Fruit fly (Drosophila melanogaster): ENCODE measurements around the gene mtTFB1.

mtTFB1 gene

DNA sequence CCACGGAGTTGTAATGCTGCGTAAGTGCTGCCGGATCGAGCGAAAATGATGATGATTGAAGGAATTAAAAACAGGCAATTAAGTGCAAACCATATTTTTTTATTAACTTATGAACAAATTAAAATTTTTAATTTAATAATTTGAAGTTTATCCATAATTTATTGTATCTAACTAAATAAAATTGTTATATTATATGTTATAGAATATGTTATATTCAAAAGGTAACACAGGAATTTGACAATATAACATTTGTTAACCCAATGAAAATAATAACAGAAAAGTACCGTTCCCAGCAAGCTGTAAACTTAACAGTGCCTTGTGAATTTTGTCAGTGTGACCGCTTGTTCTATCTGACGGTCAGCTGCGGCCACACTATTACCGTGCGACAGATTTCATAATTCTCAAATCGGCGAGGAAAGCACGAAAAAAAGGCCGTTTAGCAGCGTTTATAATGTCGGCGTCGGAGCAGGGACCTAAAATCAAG, at the start of gene mtTFB1, which contains the start of gene Ccdc56:
mtTFB1 (plus strand) TSS at position 347 of the 484 bp plus-strand sequence.
Ccdc56 (plus strand) TSS at position 347 of the 484 bp plus-strand sequence.
- TF ChIP-seq insv (optimal IDR thresholded peaks at IDR 0.05) (no peak), psq (optimal IDR thresholded peaks at IDR 0.05) (no peak), Sin3A (optimal IDR thresholded peaks at IDR 0.05) (no peak), ttk (optimal IDR thresholded peaks at IDR 0.05) (no peak), Myc (optimal IDR thresholded peaks at IDR 0.05) (no peak), h (optimal IDR thresholded peaks at IDR 0.05) (no peak)

DNA sequence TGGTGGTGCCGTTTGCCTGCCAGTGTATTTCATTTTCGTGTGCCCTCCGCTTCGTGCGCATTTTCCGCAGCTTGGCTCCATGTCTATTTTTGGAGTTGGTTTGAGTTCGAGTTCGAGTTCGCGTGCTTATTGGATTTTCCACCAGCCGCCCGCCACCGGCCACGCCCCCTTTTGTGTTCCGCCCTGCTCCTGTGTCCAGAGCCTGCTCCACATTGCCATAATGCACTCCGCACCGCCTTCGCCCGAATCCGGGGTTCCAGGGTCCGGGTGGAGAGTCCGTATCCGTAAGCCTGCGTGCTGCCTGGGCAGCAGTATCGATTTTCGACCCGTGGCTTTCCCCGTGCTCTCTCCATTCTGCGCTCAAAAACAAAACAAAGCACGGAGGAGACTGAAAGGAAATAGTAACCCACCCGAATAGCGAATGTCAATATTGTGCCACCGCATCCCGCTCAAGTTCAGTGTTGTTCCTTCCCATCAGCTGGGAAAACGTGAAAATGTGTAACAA, 30.4 kb upstream of the mtTFB1 start:
- no peak for TF ChIP-seq Sin3A (optimal IDR thresholded peaks at IDR 0.05)

DNA sequence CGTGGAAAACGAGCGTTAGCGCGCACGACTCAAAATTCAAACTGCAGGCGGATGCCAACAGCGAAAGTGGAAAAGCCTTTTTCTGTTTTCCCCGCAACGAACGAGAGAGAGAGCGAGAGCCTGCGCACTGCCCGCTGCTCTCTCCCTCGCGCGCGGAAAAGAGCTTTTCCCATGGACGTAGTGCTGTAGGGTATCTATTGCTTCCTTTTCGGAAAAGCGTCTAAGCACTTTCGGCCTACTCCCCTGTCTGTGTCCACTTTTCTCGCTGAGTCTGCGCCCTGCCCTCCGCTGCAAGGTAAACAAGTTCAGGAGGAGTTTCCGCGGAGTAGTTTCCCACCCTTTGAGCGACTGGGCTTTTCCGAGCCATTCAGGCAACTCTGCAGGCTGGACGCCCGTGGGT, 28.5 kb upstream of the mtTFB1 start, which contains the start of gene CG32085:
CG32085 (minus strand) TSS at position 47 of the 400 bp plus-strand sequence.
- TF ChIP-seq insv (optimal IDR thresholded peaks at IDR 0.05) (no peak), h (optimal IDR thresholded peaks at IDR 0.05) (no peak), Myc (optimal IDR thresholded peaks at IDR 0.05) (no peak), ttk (optimal IDR thresholded peaks at IDR 0.05) (no peak), psq (optimal IDR thresholded peaks at IDR 0.05) (no peak), Sin3A (optimal IDR thresholded peaks at IDR 0.05) (no peak)

DNA sequence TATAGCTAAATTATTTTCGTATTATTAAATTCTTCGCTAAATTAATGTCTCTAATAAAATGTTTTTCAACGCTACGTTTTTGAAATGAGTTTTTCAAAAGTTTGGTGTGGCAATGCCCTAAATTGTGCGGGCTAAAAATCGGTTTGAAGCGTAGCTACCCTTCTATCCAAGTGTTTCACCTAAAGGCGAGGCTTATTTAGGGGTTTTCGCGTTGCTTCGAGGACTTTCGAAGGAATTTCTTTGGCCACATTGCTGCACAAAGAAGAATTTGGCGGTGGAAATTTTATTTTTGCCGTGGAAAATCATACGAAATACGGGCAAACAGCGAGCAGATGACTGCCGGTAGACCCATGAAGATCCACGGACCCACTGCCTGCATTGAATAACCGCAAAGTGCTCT, 27.0 kb upstream of the mtTFB1 start, which contains the start of gene TfIIEalpha:
TfIIEalpha (plus strand) TSS at position 245 of the 400 bp plus-strand sequence.
- TF ChIP-seq ttk (optimal IDR thresholded peaks at IDR 0.05) = no peak
- no peak for TF ChIP-seq Myc (optimal IDR thresholded peaks at IDR 0.05)
- no peak for TF ChIP-seq h (optimal IDR thresholded peaks at IDR 0.05)
- no peak for TF ChIP-seq psq (optimal IDR thresholded peaks at IDR 0.05)
- TF ChIP-seq Sin3A (optimal IDR thresholded peaks at IDR 0.05) = no peak
- no peak for TF ChIP-seq insv (optimal IDR thresholded peaks at IDR 0.05)

DNA sequence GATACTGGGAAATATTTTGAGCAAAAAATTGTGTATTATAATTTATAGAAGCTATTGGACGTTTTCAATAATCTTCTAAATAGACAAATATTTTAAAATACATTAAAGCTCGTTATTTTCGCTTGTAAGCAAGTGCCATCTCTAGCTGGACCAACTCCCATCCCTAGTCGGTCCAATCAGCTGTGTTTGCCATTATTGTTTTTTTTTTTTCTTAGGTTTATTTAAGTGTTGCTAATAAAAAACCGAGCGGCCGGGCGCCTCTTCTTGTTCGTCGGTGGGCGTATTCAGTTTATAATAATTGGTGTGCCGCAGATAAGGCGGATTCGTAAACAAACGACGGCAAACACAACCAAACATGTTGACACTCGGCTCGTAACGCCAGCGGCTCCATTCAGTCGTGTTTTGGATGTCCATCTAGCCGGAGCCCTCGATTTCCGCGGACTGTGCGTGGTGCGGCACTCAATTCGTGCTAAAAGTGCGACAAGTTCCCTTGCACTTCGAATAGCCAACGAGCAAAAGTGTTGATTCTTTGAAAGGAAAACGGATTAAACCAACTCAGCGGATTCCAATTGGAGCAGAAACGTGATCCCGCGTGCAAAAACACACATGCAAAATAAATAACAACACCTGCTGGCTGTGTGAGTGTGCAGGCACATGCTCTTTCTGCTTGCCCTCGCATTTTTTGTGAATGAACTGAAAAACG, 24.8 kb upstream of the mtTFB1 start, which contains the start of gene Sugb:
Sugb (plus strand) TSS at position 162 of the 703 bp plus-strand sequence.
- TF ChIP-seq ttk (optimal IDR thresholded peaks at IDR 0.05) (no peak), psq (optimal IDR thresholded peaks at IDR 0.05) (no peak), insv (optimal IDR thresholded peaks at IDR 0.05) (no peak), Myc (optimal IDR thresholded peaks at IDR 0.05) (no peak), Sin3A (optimal IDR thresholded peaks at IDR 0.05) (no peak), h (optimal IDR thresholded peaks at IDR 0.05) (no peak)

DNA sequence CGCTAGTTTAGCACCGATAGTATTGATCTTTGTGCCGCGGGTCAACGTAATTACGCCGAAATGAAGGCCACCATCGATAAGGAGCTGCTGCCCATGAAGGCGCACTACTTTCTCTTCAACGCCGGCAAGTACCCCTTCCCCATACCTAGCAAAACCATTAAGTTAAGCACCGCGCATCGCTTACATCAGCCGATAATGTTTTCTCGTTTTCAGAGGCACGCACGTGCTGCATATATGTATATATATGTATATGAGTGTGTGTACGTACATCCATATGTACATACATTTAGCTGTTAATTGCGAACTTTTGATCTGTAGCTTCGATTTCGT, 24.3 kb upstream of the mtTFB1 start:
- TF ChIP-seq h (optimal IDR thresholded peaks at IDR 0.05) (no peak), Sin3A (optimal IDR thresholded peaks at IDR 0.05) (no peak)

DNA sequence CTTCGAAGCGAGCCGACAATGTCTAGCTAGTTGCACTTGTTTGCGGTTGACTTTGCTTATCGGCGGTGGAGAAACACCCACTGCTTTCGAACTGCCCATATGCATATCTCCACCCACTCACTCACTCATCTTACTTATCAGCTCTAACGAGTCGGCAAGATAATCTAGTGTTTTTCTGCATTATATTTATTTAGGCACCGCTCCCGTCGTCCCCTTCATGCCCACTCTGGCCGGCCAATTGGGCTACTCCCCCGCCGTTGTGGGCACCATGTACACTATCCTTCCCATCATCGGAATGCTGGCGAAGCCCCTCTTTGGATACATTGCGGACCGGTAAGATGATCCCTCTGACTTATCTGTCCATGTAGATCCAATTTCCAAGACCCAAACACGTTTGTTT, 22.9 kb upstream of the mtTFB1 start:
- TF ChIP-seq Myc (optimal IDR thresholded peaks at IDR 0.05) = no peak
- TF ChIP-seq insv (optimal IDR thresholded peaks at IDR 0.05) = no peak
- no peak for TF ChIP-seq ttk (optimal IDR thresholded peaks at IDR 0.05)
- no peak for TF ChIP-seq psq (optimal IDR thresholded peaks at IDR 0.05)
- TF ChIP-seq Sin3A (optimal IDR thresholded peaks at IDR 0.05) = no peak

DNA sequence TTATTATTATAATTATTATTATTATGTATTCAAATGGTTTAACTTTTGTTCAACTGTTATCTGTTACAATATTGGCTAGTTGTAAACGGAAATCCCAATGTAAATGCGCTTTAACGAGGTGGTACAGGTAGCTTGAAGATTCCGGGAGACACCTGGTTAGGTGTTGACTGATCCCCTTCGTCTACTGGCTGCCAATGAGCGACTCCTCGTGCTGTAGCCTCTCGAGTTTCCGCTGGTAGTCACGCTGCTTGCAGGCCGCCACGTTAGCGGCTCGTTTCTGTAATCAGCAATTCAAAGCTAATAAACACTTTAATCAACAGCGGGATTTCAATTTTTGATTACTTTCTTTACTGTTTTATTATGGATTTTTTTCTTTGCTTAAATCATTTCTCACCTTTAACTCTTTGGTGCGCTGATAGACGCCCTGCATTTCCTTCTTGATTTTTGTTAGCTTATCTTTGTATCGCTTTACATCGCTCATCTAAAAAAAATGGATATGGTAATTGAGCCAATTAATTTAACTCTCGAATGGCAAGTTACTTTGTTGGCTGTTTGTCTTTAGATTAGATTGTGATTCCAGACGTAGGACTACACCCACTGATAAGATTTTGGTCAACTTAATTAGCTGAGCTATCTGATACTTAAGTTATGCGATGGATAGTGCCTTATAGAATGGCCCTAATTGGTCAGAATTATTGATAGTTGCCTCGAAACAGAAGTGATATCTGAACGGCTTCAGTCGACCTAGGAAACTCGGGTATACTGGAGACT, 18.8 kb upstream of the mtTFB1 start:
- TF ChIP-seq Sin3A (optimal IDR thresholded peaks at IDR 0.05) = no peak
- TF ChIP-seq insv (optimal IDR thresholded peaks at IDR 0.05) = no peak
- TF ChIP-seq Myc (optimal IDR thresholded peaks at IDR 0.05) = no peak
- TF ChIP-seq h (optimal IDR thresholded peaks at IDR 0.05) = no peak
- TF ChIP-seq ttk (optimal IDR thresholded peaks at IDR 0.05) = no peak
- TF ChIP-seq psq (optimal IDR thresholded peaks at IDR 0.05) = no peak

DNA sequence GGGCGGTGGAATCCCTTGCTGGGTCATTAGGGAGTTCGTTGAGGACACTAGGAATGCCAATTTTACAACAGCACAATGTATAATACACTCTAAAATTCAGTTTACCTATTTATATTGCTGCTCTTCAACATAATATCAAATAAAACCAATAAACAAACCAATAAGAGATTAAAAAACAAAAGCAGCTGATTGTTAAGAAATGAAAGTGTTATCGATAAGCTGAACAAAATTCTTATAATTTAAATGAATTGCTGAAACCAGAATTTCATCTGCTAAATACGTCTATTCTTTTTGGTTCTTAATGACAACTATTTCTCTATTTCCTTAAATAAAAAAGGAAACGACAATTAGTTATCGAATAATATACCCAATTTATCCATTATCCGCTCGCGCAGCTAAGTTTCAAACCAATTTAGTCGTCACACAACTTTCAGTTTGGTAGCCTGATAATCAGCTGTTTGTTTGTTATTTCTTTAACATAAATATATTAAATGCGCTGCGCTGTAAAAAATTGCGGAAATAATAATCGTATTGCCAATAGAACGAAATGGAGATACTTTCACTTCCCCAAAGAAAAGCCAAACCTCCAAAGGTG, 17.5 kb upstream of the mtTFB1 start, which contains the start of the genes Pldn and CG14135:
Pldn (minus strand) TSS at position 197 of the 595 bp plus-strand sequence.
CG14135 (plus strand) TSS at position 369 of the 595 bp plus-strand sequence.
- TF ChIP-seq h (optimal IDR thresholded peaks at IDR 0.05) = no peak
- no peak for TF ChIP-seq insv (optimal IDR thresholded peaks at IDR 0.05)
- no peak for TF ChIP-seq Myc (optimal IDR thresholded peaks at IDR 0.05)
- TF ChIP-seq ttk (optimal IDR thresholded peaks at IDR 0.05) = no peak
- TF ChIP-seq Sin3A (optimal IDR thresholded peaks at IDR 0.05) = no peak
- no peak for TF ChIP-seq psq (optimal IDR thresholded peaks at IDR 0.05)

DNA sequence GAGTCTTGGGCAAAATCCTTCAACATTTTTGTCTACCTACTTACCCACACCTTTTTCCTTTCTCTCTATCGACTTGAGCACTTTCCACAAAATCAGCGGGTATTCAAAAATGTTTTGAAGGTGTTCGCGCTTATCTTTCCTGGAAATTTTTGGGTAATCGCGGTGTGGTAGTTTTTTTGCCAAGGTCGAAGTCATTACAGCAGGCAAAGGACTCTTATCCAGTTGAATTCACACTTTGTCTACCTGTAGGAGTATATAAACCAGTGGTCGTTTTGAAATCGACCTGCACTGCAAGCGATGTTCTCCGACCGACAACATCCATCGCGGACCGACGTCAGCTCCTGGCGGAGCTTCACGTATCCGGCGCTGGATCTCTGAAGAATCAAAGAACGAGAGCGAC, 15.9 kb upstream of the mtTFB1 start:
- TF ChIP-seq ttk (optimal IDR thresholded peaks at IDR 0.05) = no peak
- no peak for TF ChIP-seq psq (optimal IDR thresholded peaks at IDR 0.05)
- TF ChIP-seq Sin3A (optimal IDR thresholded peaks at IDR 0.05) = no peak
- TF ChIP-seq insv (optimal IDR thresholded peaks at IDR 0.05) = no peak
- no peak for TF ChIP-seq h (optimal IDR thresholded peaks at IDR 0.05)
- TF ChIP-seq Myc (optimal IDR thresholded peaks at IDR 0.05) = no peak

DNA sequence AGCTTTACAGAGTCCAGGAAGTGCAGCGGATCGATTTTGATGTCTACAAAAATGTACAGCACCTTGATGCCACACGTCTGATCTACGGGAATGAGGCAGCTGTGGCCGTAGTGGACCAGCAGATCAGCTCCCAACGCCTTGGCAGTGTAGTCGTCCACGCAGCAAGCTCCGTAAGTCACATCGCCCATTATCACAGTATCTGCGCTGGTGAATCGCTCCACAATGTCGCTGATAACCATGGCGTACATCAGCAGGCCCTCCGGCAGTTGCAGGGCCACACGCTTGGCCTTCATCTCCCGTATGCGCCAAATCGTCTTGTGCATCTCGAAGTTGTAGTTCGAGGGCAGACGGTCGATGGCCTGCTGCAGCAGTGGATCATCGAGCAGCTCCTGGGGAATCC, 13.7 kb upstream of the mtTFB1 start:
- no peak for TF ChIP-seq Sin3A (optimal IDR thresholded peaks at IDR 0.05)
- no peak for TF ChIP-seq insv (optimal IDR thresholded peaks at IDR 0.05)
- TF ChIP-seq psq (optimal IDR thresholded peaks at IDR 0.05) = no peak
- no peak for TF ChIP-seq h (optimal IDR thresholded peaks at IDR 0.05)
- TF ChIP-seq Myc (optimal IDR thresholded peaks at IDR 0.05) = no peak
- TF ChIP-seq ttk (optimal IDR thresholded peaks at IDR 0.05) = no peak

DNA sequence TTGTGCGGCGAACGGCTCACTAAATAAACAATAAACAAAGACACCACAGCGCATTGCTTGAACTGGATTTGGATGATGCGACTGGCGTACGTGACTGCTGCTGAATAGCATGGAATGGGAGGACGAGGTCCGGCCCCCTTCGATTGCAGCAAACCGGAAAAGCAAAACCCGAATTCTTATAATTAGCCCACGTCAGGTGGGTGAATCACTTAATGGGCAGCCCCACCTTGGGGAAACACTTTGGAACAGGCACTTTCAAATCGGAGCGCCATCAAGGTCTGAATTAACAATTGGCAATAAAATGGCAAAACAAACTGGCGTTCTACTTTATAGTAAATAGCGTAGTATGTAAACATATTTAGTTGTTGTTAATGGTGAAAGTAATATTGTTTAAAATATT, 13.0 kb upstream of the mtTFB1 start:
- TF ChIP-seq ttk (optimal IDR thresholded peaks at IDR 0.05) = no peak
- no peak for TF ChIP-seq Sin3A (optimal IDR thresholded peaks at IDR 0.05)
- no peak for TF ChIP-seq insv (optimal IDR thresholded peaks at IDR 0.05)
- TF ChIP-seq psq (optimal IDR thresholded peaks at IDR 0.05) = no peak
- no peak for TF ChIP-seq h (optimal IDR thresholded peaks at IDR 0.05)
- no peak for TF ChIP-seq Myc (optimal IDR thresholded peaks at IDR 0.05)
